Worm (Caenorhabditis elegans): Measurements from ENCODE around the gene F40B5.2.

Gene F40B5.2

ce11 chrX:8419252-8419651 is 51.6 kb downstream of the F40B5.2 start:
- no peak for TF ChIP-seq unc-62 (GFP tag; optimal IDR thresholded peaks at IDR 0.05)
